Fruit fly (Drosophila melanogaster): ENCODE measurements around the gene chinmo.

Gene chinmo

dm6 chr2L:1692857-1693256 lies 41.8 kb downstream of the chinmo start (continued):
- TF ChIP-seq danr (GFP tag; IDR thresholded peaks at IDR 0.05) = no peak
- no peak for TF ChIP-seq ranshi (GFP tag; IDR thresholded peaks at IDR 0.05)
- TF ChIP-seq mam (GFP tag; optimal IDR thresholded peaks at IDR 0.05) = no peak

DNA sequence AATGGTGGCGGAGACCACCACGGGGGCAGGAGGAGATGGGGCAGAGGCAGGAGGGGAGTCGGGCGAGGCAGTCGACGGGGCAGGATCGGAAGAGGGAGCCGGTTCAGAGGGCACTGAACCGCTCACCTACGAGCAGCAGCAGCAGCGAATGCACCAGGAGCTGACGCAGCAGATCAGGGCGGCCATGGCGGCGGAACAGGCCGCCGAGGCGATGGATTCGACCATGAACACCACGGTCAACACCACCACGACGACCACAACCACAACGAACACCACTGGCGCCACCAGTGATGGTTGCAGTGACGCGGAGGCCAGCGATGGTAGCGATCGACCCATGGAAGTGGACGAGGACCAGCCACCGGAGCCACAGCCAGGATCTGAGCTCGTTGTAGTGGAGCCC lies 45.2 kb downstream of the chinmo start:
- TF ChIP-seq Ets65A (GFP tag) (peak; percentile 74), CG17328 (GFP tag; IDR thresholded peaks at IDR 0.05) (no peak), chinmo (GFP tag; IDR thresholded peaks at IDR 0.05; ENCODE audit: partially characterized antibody) (peak; percentile 93)

DNA sequence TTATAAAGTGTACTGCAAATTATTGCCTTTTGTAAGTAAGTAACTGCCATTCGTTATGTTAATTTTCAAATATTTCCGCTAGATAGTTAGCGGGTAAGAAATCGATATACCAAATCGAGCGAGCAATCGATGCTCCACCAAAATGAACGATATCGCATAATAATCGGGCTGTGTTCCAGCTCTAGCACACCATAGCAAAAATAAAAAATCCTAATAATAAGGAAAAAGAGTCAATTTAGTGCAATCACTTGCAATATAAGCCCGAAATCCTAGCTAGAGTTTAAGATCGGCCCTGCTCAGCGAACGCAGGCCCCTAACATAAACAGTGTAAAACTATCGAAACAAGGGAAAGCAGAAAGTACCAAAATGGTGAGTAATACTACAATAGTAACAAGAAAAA lies 53.7 kb downstream of the chinmo start, which contains the start of gene cpb:
Gene cpb, plus strand, starts transcription at position 157 of the 400 bp plus-strand sequence.
- TF ChIP-seq CG10147 (GFP tag; optimal IDR thresholded peaks at IDR 0.05) (no peak), hkb (optimal IDR thresholded peaks at IDR 0.05) (no peak), hkb (GFP tag; IDR thresholded peaks at IDR 0.05) (no peak), Dref (GFP tag; IDR thresholded peaks at IDR 0.05) (peak; percentile 95), Pdp1 (GFP tag; optimal IDR thresholded peaks at IDR 0.05) (peak in 1 of 2 experiments; percentile 15), CG2202 (tag; optimal IDR thresholded peaks at IDR 0.05) (no peak), BEAF-32 (GFP tag; optimal IDR thresholded peaks at IDR 0.05) (peak; percentile 82), slou (GFP tag; optimal IDR thresholded peaks at IDR 0.05) (no peak), Ets97D (GFP tag; optimal IDR thresholded peaks at IDR 0.05) (peak; percentile 6), CG4404 (GFP tag; IDR thresholded peaks at IDR 0.05) (no peak), crc (GFP tag; optimal IDR thresholded peaks at IDR 0.05) (no peak), CG1529 (GFP tag; optimal IDR thresholded peaks at IDR 0.05) (no peak), tx (GFP tag; optimal IDR thresholded peaks at IDR 0.05) (no peak), ERR (GFP tag; optimal IDR thresholded peaks at IDR 0.05) (no peak), CG13894 (tag; optimal IDR thresholded peaks at IDR 0.05) (no peak), CG6791 (GFP tag; IDR thresholded peaks at IDR 0.05; ENCODE audit: partially characterized antibody) (peak; percentile 94), CG12659 (GFP tag; optimal IDR thresholded peaks at IDR 0.05) (peak; percentile 29), Dek (tag; optimal IDR thresholded peaks at IDR 0.05) (no peak), inv (GFP tag; IDR thresholded peaks at IDR 0.05; ENCODE audit: partially characterized antibody) (peak; percentile 85), danr (GFP tag; IDR thresholded peaks at IDR 0.05) (no peak), zen2 (GFP tag; IDR thresholded peaks at IDR 0.05; ENCODE audit: partially characterized antibody) (peak; percentile 88; the same call in 2 of the 3 replicates), unc-4 (GFP tag; IDR thresholded peaks at IDR 0.05; ENCODE audit: partially characterized antibody) (peak; percentile 95), CG2116 (GFP tag; optimal IDR thresholded peaks at IDR 0.05) (peak; percentile 78), pho (GFP tag; optimal IDR thresholded peaks at IDR 0.05) (no peak), CG14710 (tag; optimal IDR thresholded peaks at IDR 0.05) (peak; percentile 22), CG12769 (tag; optimal IDR thresholded peaks at IDR 0.05) (no peak), CG8478 (optimal IDR thresholded peaks at IDR 0.05) (no peak), psq (GFP tag; optimal IDR thresholded peaks at IDR 0.05) (no peak), stwl (tag; optimal IDR thresholded peaks at IDR 0.05) (peak; percentile 61), CG17385 (GFP tag; optimal IDR thresholded peaks at IDR 0.05) (no peak), CG42726 (GFP tag; IDR thresholded peaks at IDR 0.05; ENCODE audit: partially characterized antibody) (peak; percentile 88), ac (GFP tag; optimal IDR thresholded peaks at IDR 0.05) (no peak), jumu (GFP tag; optimal IDR thresholded peaks at IDR 0.05) (no peak), MBD-R2 (GFP tag; IDR thresholded peaks at IDR 0.05) (peak; percentile 39; the same call in 1 of the 2 replicates), CG1024 (GFP tag; IDR thresholded peaks at IDR 0.05) (no peak), CG6654 (GFP tag; optimal IDR thresholded peaks at IDR 0.05) (no peak), Elba2 (GFP tag; optimal IDR thresholded peaks at IDR 0.05) (no peak), bowl (GFP tag; IDR thresholded peaks at IDR 0.05) (no peak), CG14667 (GFP tag; IDR thresholded peaks at IDR 0.05) (no peak), CG11398 (GFP tag; optimal IDR thresholded peaks at IDR 0.05) (no peak), HLH4C (GFP tag; IDR thresholded peaks at IDR 0.05; ENCODE audit: partially characterized antibody) (peak; percentile 93), org-1 (GFP tag; optimal IDR thresholded peaks at IDR 0.05) (no peak), Sry-δ (GFP tag; optimal IDR thresholded peaks at IDR 0.05) (peak; percentile 92)
